Worm (Caenorhabditis elegans) whole organism, L4 larva: ENCODE measurements around the gene tmem-120.
A peak's percentile ranks its signal among the peaks of the same experiment; 100 is the strongest.

ENCODE experiments used
- F26F4.8 ChIP-seq: fragments of 200-800 bp; sonication (Bioruptor generic); conservative IDR thresholded peaks from 2 replicates; pipeline ENCODE4 v1.3.6; 2022; ENCODE audit warnings: missing genetic modification characterization, missing compliant biosample characterization
- F44E2.7 ChIP-seq: fragments of 200-800 bp; sonication (Bioruptor generic); IDR thresholded peaks from 2 replicates; pipeline ENCODE4 v2.1.2; 2022; ENCODE audit warnings: missing genetic modification characterization, missing compliant biosample characterization
- F49E8.2 ChIP-seq: sonication (generic microtip); optimal IDR thresholded peaks from 2 replicates; lab custom pipeline; 2016; ENCODE audit warnings: missing compliant biosample characterization, mild to moderate bottlenecking, missing genetic modification characterization, borderline replicate concordance
- T20F7.1 ChIP-seq: fragments of 200-800 bp; sonication (Bioruptor generic); optimal IDR thresholded peaks from 2 replicates; lab custom pipeline; 2018; ENCODE audit warnings: mild to moderate bottlenecking, missing genetic modification characterization, missing compliant biosample characterization
- aha-1 ChIP-seq: fragments of 150-350 bp; peaks from one replicate; lab custom pipeline; 2014; ENCODE audit warnings: missing biosample characterization, missing genetic modification characterization
- ceh-20 ChIP-seq: fragments of 200-800 bp; sonication (Bioruptor generic); IDR thresholded peaks from 2 replicates; pipeline ENCODE4 v1.3.6; 2022; ENCODE audit warnings: missing genetic modification reagents, missing genetic modification characterization, missing compliant biosample characterization
- ceh-32 ChIP-seq: sonication (generic microtip); optimal IDR thresholded peaks from 2 replicates; lab custom pipeline; 2016; ENCODE audit warnings: mild to moderate bottlenecking, missing genetic modification characterization, missing compliant biosample characterization; ENCODE audit not compliant: poor library complexity
- ces-1 ChIP-seq: fragments of 150-350 bp; sonication (generic microtip); optimal IDR thresholded peaks from 4 replicates; lab custom pipeline; 2014; ENCODE audit warnings: missing biosample characterization, missing genetic modification reagents, missing genetic modification characterization
- cey-2 ChIP-seq: sonication (generic microtip); optimal IDR thresholded peaks from 3 replicates; lab custom pipeline; 2017; ENCODE audit warnings: missing genetic modification characterization, mild to moderate bottlenecking, missing compliant biosample characterization, antibody characterized with exemption, borderline replicate concordance; ENCODE audit not compliant: insufficient read depth
- dmd-6 ChIP-seq: fragments of 200-800 bp; sonication (Bioruptor generic); IDR thresholded peaks from 2 replicates; pipeline ENCODE4 v1.3.6; 2022; ENCODE audit warnings: missing genetic modification reagents, missing genetic modification characterization, missing compliant biosample characterization
- dpl-1 ChIP-seq: fragments of 150-350 bp; optimal IDR thresholded peaks from 2 replicates; lab custom pipeline; 2014; ENCODE audit warnings: missing biosample characterization, missing genetic modification reagents, missing genetic modification characterization
- egl-43 ChIP-seq: fragments of 200-800 bp; sonication (Bioruptor generic); IDR thresholded peaks from 2 replicates; pipeline ENCODE4 v1.3.6; 2022; ENCODE audit warnings: missing genetic modification reagents, missing genetic modification characterization, missing compliant biosample characterization
- gei-8 ChIP-seq: fragments of 200-800 bp; sonication (Bioruptor generic); optimal IDR thresholded peaks from 2 replicates; lab custom pipeline; 2018; ENCODE audit warnings: mild to moderate bottlenecking, missing genetic modification characterization, missing compliant biosample characterization
- hlh-11 ChIP-seq: fragments of 200-800 bp; sonication (Bioruptor generic); optimal IDR thresholded peaks from 2 replicates; lab custom pipeline; 2018; ENCODE audit warnings: mild to moderate bottlenecking, missing genetic modification characterization, missing compliant biosample characterization
- lin-13 ChIP-seq: fragments of 150-350 bp; optimal IDR thresholded peaks from 2 replicates; lab custom pipeline; 2014; ENCODE audit warnings: missing biosample characterization, missing genetic modification reagents, missing genetic modification characterization
- lin-38 ChIP-seq: fragments of 200-800 bp; sonication (Bioruptor generic); IDR thresholded peaks from 2 replicates; pipeline ENCODE4 v1.3.6; 2022; ENCODE audit warnings: missing genetic modification reagents, missing genetic modification characterization, missing compliant biosample characterization
- lin-39 ChIP-seq: fragments of 150-350 bp; optimal IDR thresholded peaks from 2 replicates; lab custom pipeline; 2014; ENCODE audit warnings: missing biosample characterization, missing genetic modification reagents, missing genetic modification characterization
- lsy-2 ChIP-seq, 2 experiments: fragments of 150-350 bp in 1 of 2; sonication (generic microtip) in 1 of 2; optimal IDR thresholded peaks; 2 replicates each; lab custom pipeline; 2014 to 2017; ENCODE audit warnings: missing biosample characterization in 2 of 2, missing genetic modification characterization in 2 of 2
- mes-2 ChIP-seq: sonication (generic microtip); optimal IDR thresholded peaks from 2 replicates; lab custom pipeline; 2016; ENCODE audit warnings: missing genotype, mild to moderate bottlenecking, missing genetic modification characterization, missing compliant biosample characterization; ENCODE audit not compliant: poor library complexity, severe bottlenecking
- mxl-3 ChIP-seq: fragments of 200-800 bp; sonication (Bioruptor generic); optimal IDR thresholded peaks from 2 replicates; lab custom pipeline; 2018; ENCODE audit warnings: mild to moderate bottlenecking, missing genetic modification characterization, missing compliant biosample characterization
- nhr-10 ChIP-seq: fragments of 150-350 bp; optimal IDR thresholded peaks from 2 replicates; lab custom pipeline; 2014; ENCODE audit warnings: missing biosample characterization, missing genetic modification characterization
- nhr-237 ChIP-seq: sonication (generic microtip); optimal IDR thresholded peaks from 2 replicates; lab custom pipeline; 2017; ENCODE audit warnings: missing biosample characterization, missing genetic modification characterization
- nhr-48 ChIP-seq: sonication (generic microtip); optimal IDR thresholded peaks from 2 replicates; lab custom pipeline; 2016; ENCODE audit warnings: mild to moderate bottlenecking, missing genetic modification characterization, missing compliant biosample characterization
- pha-4 ChIP-seq, 2 experiments: fragments of 150-350 bp in 1 of 2; fragments of 200-800 bp in 1 of 2; sonication (Bioruptor generic) in 1 of 2; IDR thresholded peaks in 1 of 2; optimal IDR thresholded peaks in 1 of 2; 2 replicates each; pipeline versions ENCODE4 v1.3.6 to Lab custom; 2014 to 2022; ENCODE audit warnings: missing genetic modification characterization in 2 of 2, missing genetic modification reagents in 2 of 2, missing biosample characterization in 1 of 2, missing compliant biosample characterization in 1 of 2
- sdz-12 ChIP-seq: fragments of 200-800 bp; sonication (Bioruptor generic); optimal IDR thresholded peaks from 2 replicates; lab custom pipeline; 2018; ENCODE audit warnings: mild to moderate bottlenecking, missing genetic modification characterization, missing compliant biosample characterization
- snpc-1.2 ChIP-seq: fragments of 200-800 bp; sonication (Bioruptor generic); IDR thresholded peaks from 2 replicates; pipeline ENCODE4 v1.3.6; 2022; ENCODE audit warnings: missing genetic modification reagents, missing genetic modification characterization, missing compliant biosample characterization
- spr-1 ChIP-seq: sonication (generic microtip); optimal IDR thresholded peaks from 2 replicates; lab custom pipeline; 2016; ENCODE audit warnings: mild to moderate bottlenecking, missing genetic modification characterization, missing compliant biosample characterization
- tra-1 ChIP-seq: fragments of 200-800 bp; sonication (Bioruptor generic); IDR thresholded peaks from 2 replicates; pipeline ENCODE4 v1.3.6; 2022; ENCODE audit warnings: missing genetic modification reagents, missing genetic modification characterization, missing compliant biosample characterization
- unc-62 ChIP-seq, 3 experiments: fragments of 150-350 bp in 1 of 3; sonication (generic microtip); optimal IDR thresholded peaks in 2 of 3; peaks in 1 of 3; 1 replicate in 1 of 3; 2 replicates in 2 of 3; lab custom pipeline; 2014 to 2017; ENCODE audit warnings: missing biosample characterization in 3 of 3, missing genetic modification characterization in 3 of 3, missing genetic modification reagents in 3 of 3, missing genotype in 1 of 3
- zfp-2 ChIP-seq: sonication (generic microtip); optimal IDR thresholded peaks from 2 replicates; lab custom pipeline; 2016; ENCODE audit warnings: mild to moderate bottlenecking, missing genetic modification characterization, missing compliant biosample characterization
- zfp-3 ChIP-seq: fragments of 200-800 bp; sonication (Bioruptor generic); conservative IDR thresholded peaks from 2 replicates; pipeline ENCODE4 v1.3.6; 2022; ENCODE audit warnings: missing genetic modification reagents, missing genetic modification characterization, missing compliant biosample characterization

tmem-120 gene

DNA sequence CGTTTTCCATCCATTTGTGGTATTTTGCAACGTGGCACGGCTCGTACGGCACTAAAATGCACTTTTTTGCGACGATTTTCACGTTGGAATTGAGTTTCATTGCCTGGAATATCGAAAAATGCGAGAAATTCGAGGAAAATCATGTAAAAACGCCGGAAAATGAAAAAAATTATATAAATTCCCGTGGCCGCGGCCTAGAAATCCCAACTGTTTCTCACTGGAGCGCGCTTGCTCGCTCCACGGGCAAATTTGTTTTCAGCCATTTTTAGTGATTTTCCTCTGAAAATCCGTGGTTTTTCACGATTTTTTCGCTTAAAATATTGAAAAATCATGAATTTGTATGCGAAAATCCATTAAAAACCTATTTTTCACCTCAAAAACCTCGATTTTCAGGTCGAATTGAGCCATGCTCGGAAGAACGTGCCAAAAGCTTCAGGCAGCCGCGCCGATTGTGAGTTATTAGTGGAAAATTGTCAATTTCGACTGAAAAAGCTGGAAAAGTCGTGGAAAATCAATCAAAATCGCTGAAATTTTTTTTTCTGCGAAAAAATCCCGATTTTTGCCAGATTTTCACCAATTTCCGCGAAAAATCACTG is 22.4 kb upstream of the tmem-120 start, which contains the start of the genes Y67D2.5 and cisd-3.2 (continued):
- TF ChIP-seq gei-8 (GFP tag; lab: Kevin White, UChicago): no peak
- no peak for TF ChIP-seq zfp-3 (GFP tag; lab: Robert Waterston, UW)
- TF ChIP-seq cey-2 (tag; lab: Kevin White, UChicago): no peak
- TF ChIP-seq sdz-12: no peak
- TF ChIP-seq F49E8.2 (tag; lab: Kevin White, UChicago): no peak
- TF ChIP-seq aha-1 (tag; lab: Kevin White, UChicago): peak; percentile 94
- no peak for TF ChIP-seq F26F4.8 (GFP tag; lab: Robert Waterston, UW)
- TF ChIP-seq snpc-1.2 (GFP tag; lab: Robert Waterston, UW): no peak
- TF ChIP-seq lin-13: peak; percentile 21
- no peak for TF ChIP-seq egl-43 (GFP tag; lab: Robert Waterston, UW)
- no peak for TF ChIP-seq dmd-6 (GFP tag; lab: Robert Waterston, UW)
- no peak for TF ChIP-seq ceh-20
- no peak for TF ChIP-seq mxl-3 (GFP tag; lab: Kevin White, UChicago)
- TF ChIP-seq ces-1 (GFP tag; lab: Kevin White, UChicago): no peak
- TF ChIP-seq tra-1 (GFP tag; lab: Robert Waterston, UW): no peak
- no peak for TF ChIP-seq T20F7.1 (GFP tag; lab: Kevin White, UChicago)
- no peak for TF ChIP-seq nhr-237 (tag; lab: Kevin White, UChicago)
- TF ChIP-seq spr-1 (tag; lab: Kevin White, UChicago): no peak
- no peak for TF ChIP-seq nhr-48 (tag; lab: Kevin White, UChicago)
- no peak for TF ChIP-seq hlh-11 (tag; lab: Kevin White, UChicago)
- TF ChIP-seq nhr-10 (tag; lab: Kevin White, UChicago): no peak

ce11 chrIII:1539366-1539765 is 21.6 kb upstream of the tmem-120 start:
- TF ChIP-seq pha-4 (GFP tag; IDR thresholded peaks at IDR 0.05; lab: Robert Waterston, UW): no peak
- TF ChIP-seq pha-4 (tag; optimal IDR thresholded peaks at IDR 0.05; lab: Kevin White, UChicago): no peak
- no peak for TF ChIP-seq F44E2.7 (GFP tag; lab: Robert Waterston, UW)
- peak in 1 of 2 experiments; percentile 53 for TF ChIP-seq unc-62 (GFP tag; optimal IDR thresholded peaks at IDR 0.05 in 1 of 2; lab: Kevin White, UChicago)
- no peak for TF ChIP-seq unc-62 (tag; optimal IDR thresholded peaks at IDR 0.05; lab: Kevin White, UChicago)

DNA sequence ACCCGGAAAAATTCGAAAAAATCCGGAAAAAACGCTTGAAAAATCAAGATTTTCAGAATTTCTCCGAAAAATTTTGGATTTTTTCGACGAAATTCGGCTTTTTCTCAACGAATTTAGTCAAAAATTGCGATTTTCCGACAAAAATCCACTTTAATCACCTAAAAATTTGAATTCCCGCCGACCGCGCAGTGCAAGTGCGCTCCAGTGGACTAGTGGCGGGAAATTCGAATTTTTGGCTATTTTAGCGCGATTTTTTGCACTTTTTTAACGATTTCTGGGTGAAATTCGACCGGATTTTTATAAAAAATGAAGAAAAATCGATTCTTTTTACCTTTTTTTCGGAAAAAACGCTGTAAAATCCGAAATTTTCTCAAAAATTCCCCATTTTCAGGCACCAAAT is 16.6 kb upstream of the tmem-120 start:
- TF ChIP-seq zfp-2 (tag; lab: Kevin White, UChicago) (no peak), lin-38 (peak; percentile 80), ceh-32 (no peak)

- TF ChIP-seq dpl-1 (GFP tag; lab: Kevin White, UChicago): peak; percentile 23
- no peak for TF ChIP-seq lin-39 (tag; lab: Kevin White, UChicago)
- peak; percentile 70 for TF ChIP-seq mes-2
- peak; percentile 46 for TF ChIP-seq lin-13
- peak; percentile 97 for TF ChIP-seq lin-38
- peak in 1 of 2 experiments; percentile 65 for TF ChIP-seq lsy-2 (tag; optimal IDR thresholded peaks at IDR 0.05; lab: Kevin White, UChicago)
- TF ChIP-seq, all 104 proteins: peak for 5
These were observed 15.8 kb upstream of the tmem-120 start, which contains the start of gene mtg-1 for ce11 chrIII:1533615-1534014. Gene mtg-1, plus strand, starts transcription at chrIII:1533774.
